Worm (Caenorhabditis elegans): ENCODE measurements around the gene cal-4.

- peak; percentile 26 for TF ChIP-seq lin-11 (tag; optimal IDR thresholded peaks at IDR 0.05)
- peak; percentile 10 for TF ChIP-seq snpc-4 (tag; optimal IDR thresholded peaks at IDR 0.05)
- no peak for TF ChIP-seq nhr-10 (tag; optimal IDR thresholded peaks at IDR 0.05)
- TF ChIP-seq nhr-25 (tag; optimal IDR thresholded peaks at IDR 0.05) = no peak
- peak; percentile 67 to 87 for TF ChIP-seq lsy-2 (tag; optimal IDR thresholded peaks at IDR 0.05)
- TF ChIP-seq ztf-11 (tag; optimal IDR thresholded peaks at IDR 0.05) = no peak
- TF ChIP-seq nhr-237 (tag; optimal IDR thresholded peaks at IDR 0.05) = no peak
- TF ChIP-seq unc-39 (tag; optimal IDR thresholded peaks at IDR 0.05) = no peak
- TF ChIP-seq lin-39 (tag; optimal IDR thresholded peaks at IDR 0.05) = no peak
- no peak for TF ChIP-seq R02D3.7 (tag; optimal IDR thresholded peaks at IDR 0.05)
Observed at ce11 chrIV:10483607-10484117, 37.5 kb upstream of the cal-4 start, which contains the start of the genes F01D4.5 and ced-5.
